Fruit fly (Drosophila melanogaster): ENCODE measurements around the gene CG9444.

CG9444 gene

dm6 chr3R:9705008-9705628, 21.1 kb upstream of the CG9444 start, which contains the start of gene Unc-115a:
Gene Unc-115a (minus strand): TSS chr3R:9705417.
- no peak for TF ChIP-seq CG8159 (tag; optimal IDR thresholded peaks at IDR 0.05)
- TF ChIP-seq D1 (tag; optimal IDR thresholded peaks at IDR 0.05): no peak
- no peak for TF ChIP-seq CG8301 (tag; optimal IDR thresholded peaks at IDR 0.05)
- peak; percentile 35 for TF ChIP-seq CG34367 (tag; optimal IDR thresholded peaks at IDR 0.05)
- TF ChIP-seq gl (tag; optimal IDR thresholded peaks at IDR 0.05): peak; percentile 43
- TF ChIP-seq CG17806 (tag; optimal IDR thresholded peaks at IDR 0.05): peak; percentile 6
- TF ChIP-seq CG32121 (GFP tag; IDR thresholded peaks at IDR 0.05): no peak
- TF ChIP-seq Pif1B (GFP tag; optimal IDR thresholded peaks at IDR 0.05): no peak
- TF ChIP-seq CG9948 (tag; optimal IDR thresholded peaks at IDR 0.05): no peak
- peak; percentile 36 for TF ChIP-seq Snoo (tag; optimal IDR thresholded peaks at IDR 0.05)
- TF ChIP-seq CG12605 (GFP tag; IDR thresholded peaks at IDR 0.05): no peak
- no peak for TF ChIP-seq Pif1A (GFP tag; optimal IDR thresholded peaks at IDR 0.05)
- TF ChIP-seq CG15710 (tag; optimal IDR thresholded peaks at IDR 0.05): peak; percentile 21
- no peak for TF ChIP-seq CG10348 (GFP tag; IDR thresholded peaks at IDR 0.05)
- TF ChIP-seq CG13204 (GFP tag; optimal IDR thresholded peaks at IDR 0.05): no peak
- no peak for TF ChIP-seq CG14655 (GFP tag; optimal IDR thresholded peaks at IDR 0.05)
- no peak for TF ChIP-seq EcR (GFP tag; optimal IDR thresholded peaks at IDR 0.05)
- no peak for TF ChIP-seq CG4496 (GFP tag; IDR thresholded peaks at IDR 0.05)
- TF ChIP-seq rn (GFP tag; IDR thresholded peaks at IDR 0.05): no peak
- TF ChIP-seq fd96Ca (GFP tag; IDR thresholded peaks at IDR 0.05): no peak
- TF ChIP-seq Ets98B (GFP tag; IDR thresholded peaks at IDR 0.05): no peak

- TF ChIP-seq EcR (GFP tag; optimal IDR thresholded peaks at IDR 0.05) (peak; percentile 27), CG13204 (GFP tag; optimal IDR thresholded peaks at IDR 0.05) (no peak), CG9948 (tag; optimal IDR thresholded peaks at IDR 0.05) (no peak), CG34367 (tag; optimal IDR thresholded peaks at IDR 0.05) (no peak), rn (GFP tag; IDR thresholded peaks at IDR 0.05) (no peak)
These were observed 20.3 kb upstream of the CG9444 start for dm6 chr3R:9704183-9705007.

- TF ChIP-seq CG15710 (tag; optimal IDR thresholded peaks at IDR 0.05): no peak
- peak; percentile 68 for TF ChIP-seq EcR (GFP tag; optimal IDR thresholded peaks at IDR 0.05)
These were observed 19.2 kb upstream of the CG9444 start for dm6 chr3R:9703273-9703672.

dm6 chr3R:9702567-9702966, 18.5 kb upstream of the CG9444 start:
- TF ChIP-seq CG15710 (tag; optimal IDR thresholded peaks at IDR 0.05) (peak; percentile 12), CG34367 (tag; optimal IDR thresholded peaks at IDR 0.05) (peak; percentile 7), rn (GFP tag; IDR thresholded peaks at IDR 0.05) (no peak), CG13204 (GFP tag; optimal IDR thresholded peaks at IDR 0.05) (no peak), CG9948 (tag; optimal IDR thresholded peaks at IDR 0.05) (peak; percentile 30), Pif1A (GFP tag; optimal IDR thresholded peaks at IDR 0.05) (no peak), CG4496 (GFP tag; IDR thresholded peaks at IDR 0.05) (no peak), Ets98B (GFP tag; IDR thresholded peaks at IDR 0.05) (no peak), CG8159 (tag; optimal IDR thresholded peaks at IDR 0.05) (peak; percentile 33), D1 (tag; optimal IDR thresholded peaks at IDR 0.05) (no peak), CG8301 (tag; optimal IDR thresholded peaks at IDR 0.05) (peak; percentile 71), fd96Ca (GFP tag; IDR thresholded peaks at IDR 0.05) (no peak), Snoo (tag; optimal IDR thresholded peaks at IDR 0.05) (peak; percentile 27), CG14655 (GFP tag; optimal IDR thresholded peaks at IDR 0.05) (peak; percentile 67), Pif1B (GFP tag; optimal IDR thresholded peaks at IDR 0.05) (peak; percentile 37), EcR (GFP tag; optimal IDR thresholded peaks at IDR 0.05) (no peak), CG10348 (GFP tag; IDR thresholded peaks at IDR 0.05) (no peak), CG12605 (GFP tag; IDR thresholded peaks at IDR 0.05) (no peak), CG17806 (tag; optimal IDR thresholded peaks at IDR 0.05) (peak; percentile 38), CG32121 (GFP tag; IDR thresholded peaks at IDR 0.05) (no peak), gl (tag; optimal IDR thresholded peaks at IDR 0.05) (no peak)

- peak; percentile 30 for TF ChIP-seq EcR (GFP tag; optimal IDR thresholded peaks at IDR 0.05)
- no peak for TF ChIP-seq D1 (tag; optimal IDR thresholded peaks at IDR 0.05)
These were observed 17.8 kb upstream of the CG9444 start for dm6 chr3R:9701897-9702296.

dm6 chr3R:9701148-9701703, 17.2 kb upstream of the CG9444 start:
- TF ChIP-seq CG32121 (GFP tag; IDR thresholded peaks at IDR 0.05) (no peak), fd96Ca (GFP tag; IDR thresholded peaks at IDR 0.05) (no peak), CG15710 (tag; optimal IDR thresholded peaks at IDR 0.05) (no peak), CG9948 (tag; optimal IDR thresholded peaks at IDR 0.05) (no peak), CG34367 (tag; optimal IDR thresholded peaks at IDR 0.05) (no peak), Ets98B (GFP tag; IDR thresholded peaks at IDR 0.05) (no peak), D1 (tag; optimal IDR thresholded peaks at IDR 0.05) (no peak), CG12605 (GFP tag; IDR thresholded peaks at IDR 0.05) (no peak), CG8301 (tag; optimal IDR thresholded peaks at IDR 0.05) (no peak), CG17806 (tag; optimal IDR thresholded peaks at IDR 0.05) (no peak), rn (GFP tag; IDR thresholded peaks at IDR 0.05) (no peak), EcR (GFP tag; optimal IDR thresholded peaks at IDR 0.05) (no peak)
